Fruit fly (Drosophila melanogaster) whole organism, wandering third instar larva: Measurements from ENCODE around the gene CG5080.

Experiments used
- Dfd ChIP-seq: fragments of >200 bp; optimal IDR thresholded peaks from 2 replicates; lab custom pipeline; 2017; ENCODE audit warnings: missing biosample characterization, missing genetic modification characterization
- Sp1 ChIP-seq: fragments of 200-800 bp; sonication (Bioruptor generic); optimal IDR thresholded peaks from 3 replicates; lab custom pipeline; 2019; ENCODE audit warnings: missing biosample characterization, mild to moderate bottlenecking, missing genetic modification characterization, moderate library complexity
- br ChIP-seq: fragments of 200-800 bp; sonication (Bioruptor generic); optimal IDR thresholded peaks from 2 replicates; lab custom pipeline; 2016; ENCODE audit warnings: missing biosample characterization, missing genetic modification characterization
- dsf ChIP-seq: sonication (Bioruptor generic); optimal IDR thresholded peaks from 2 replicates; lab custom pipeline; 2016; ENCODE audit warnings: missing biosample characterization, missing genetic modification characterization, borderline replicate concordance
- foxo ChIP-seq, 2 experiments: fragments of 200-800 bp; sonication (Bioruptor generic); optimal IDR thresholded peaks; 2 replicates in 1 of 2; 3 replicates in 1 of 2; lab custom pipeline; 2016 to 2017; ENCODE audit warnings: missing biosample characterization in 2 of 2, missing genetic modification characterization in 2 of 2
- fru ChIP-seq: fragments of 200-800 bp; sonication (Bioruptor generic); optimal IDR thresholded peaks from 3 replicates; lab custom pipeline; 2016; ENCODE audit warnings: missing biosample characterization, mild to moderate bottlenecking, missing genetic modification characterization
- h ChIP-seq: fragments of 200-800 bp; sonication (Bioruptor generic); optimal IDR thresholded peaks from 3 replicates; lab custom pipeline; 2016; ENCODE audit warnings: missing biosample characterization, mild to moderate bottlenecking, missing genetic modification characterization
- usp ChIP-seq: fragments of >200 bp; optimal IDR thresholded peaks from 2 replicates; lab custom pipeline; 2017; ENCODE audit warnings: missing biosample characterization, missing genetic modification characterization

DNA sequence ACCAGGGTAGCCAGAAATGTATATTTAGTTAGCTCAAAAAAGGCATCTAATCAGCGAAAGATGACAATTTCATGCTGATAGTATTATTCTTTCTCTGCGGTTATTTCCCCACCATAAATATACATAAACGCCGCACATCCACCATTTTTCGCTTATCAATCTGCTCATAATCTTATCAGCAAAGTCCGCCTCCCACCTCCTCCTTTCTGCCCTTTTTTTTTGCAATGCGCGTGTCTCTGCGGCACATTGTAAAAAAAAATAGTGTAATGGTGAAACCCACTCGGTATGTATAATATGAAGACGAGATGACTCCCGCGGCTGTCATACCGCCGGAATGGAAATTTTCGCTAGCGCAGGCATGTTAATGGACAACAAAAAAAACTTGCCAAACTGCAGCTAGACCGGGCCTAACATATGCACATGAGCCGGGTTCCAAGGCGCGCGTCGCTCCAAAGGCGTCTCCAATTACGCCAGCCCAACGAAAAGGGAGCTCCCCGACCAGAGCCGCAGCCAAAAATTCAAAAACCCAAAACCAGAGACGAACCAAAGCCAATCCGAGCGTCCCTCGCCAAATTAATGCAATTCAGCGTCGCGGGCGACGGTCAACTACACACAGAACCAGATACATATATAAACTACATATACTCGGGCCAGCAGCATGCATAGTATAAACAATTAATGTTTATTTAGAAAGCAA, 43.3 kb downstream of the CG5080 start:
- TF ChIP-seq Dfd (GFP tag; lab: Kevin White, UChicago) (no peak), h (GFP tag; lab: Kevin White, UChicago) (peak; percentile 81), dsf (GFP tag; lab: Kevin White, UChicago) (no peak), foxo (GFP tag; optimal IDR thresholded peaks at IDR 0.05; lab: Kevin White, UChicago) (no peak), fru (GFP tag; lab: Kevin White, UChicago) (no peak), usp (GFP tag; lab: Kevin White, UChicago) (no peak), br (GFP tag; lab: Kevin White, UChicago) (no peak), Sp1 (no peak)
